Worm (Caenorhabditis elegans): Measurements from ENCODE around the gene F35G12.12.

DNA sequence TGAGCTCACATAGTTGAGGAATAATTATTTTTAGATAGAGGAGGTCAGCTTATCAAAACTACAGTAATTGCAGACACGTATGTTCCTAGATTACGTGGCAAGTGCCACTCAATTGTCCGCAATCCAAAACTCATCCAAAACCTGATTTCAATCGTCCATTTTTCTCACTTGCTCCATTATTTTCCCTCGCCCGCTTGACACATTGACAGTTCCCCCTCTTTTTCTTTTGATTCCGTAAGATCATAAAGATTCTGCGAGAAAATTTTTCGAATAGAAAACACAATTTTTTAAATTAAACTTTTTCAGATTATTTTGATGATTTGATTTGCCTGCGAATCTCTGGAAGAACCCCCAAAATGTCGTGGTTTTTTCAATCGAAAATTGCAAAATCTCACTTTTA lies 32.9 kb upstream of the F35G12.12 start, which contains the start of gene M88.4:
- TF ChIP-seq elt-1 (tag; optimal IDR thresholded peaks at IDR 0.05; ENCODE audit: borderline replicate concordance, insufficient read depth) (no peak), bed-3 (GFP tag; optimal IDR thresholded peaks at IDR 0.05) (no peak), nhr-12 (tag; optimal IDR thresholded peaks at IDR 0.05) (no peak), ztf-11 (tag; optimal IDR thresholded peaks at IDR 0.05) (no peak)

Data from whole organism, mixed stage, embryonic.